Worm (Caenorhabditis elegans): Measurements from ENCODE around the gene F19H6.4.

- TF ChIP-seq ets-7 (tag; optimal IDR thresholded peaks at IDR 0.05) (no peak), hmbx-1 (tag; optimal IDR thresholded peaks at IDR 0.05) (no peak), ama-1 (optimal IDR thresholded peaks at IDR 0.05) (no peak), hmg-4 (GFP tag; optimal IDR thresholded peaks at IDR 0.05) (no peak), sea-1 (GFP tag; conservative IDR thresholded peaks at IDR 0.05) (no peak), scrt-1 (GFP tag; IDR thresholded peaks at IDR 0.05) (no peak), aly-1 (tag; optimal IDR thresholded peaks at IDR 0.05) (no peak), tbx-37 (GFP tag; conservative IDR thresholded peaks at IDR 0.05) (no peak), ceh-36 (tag; optimal IDR thresholded peaks at IDR 0.05) (no peak), flt-1 (GFP tag; IDR thresholded peaks at IDR 0.05) (no peak), B0310.2 (tag; optimal IDR thresholded peaks at IDR 0.05) (no peak)
These were observed 40.5 kb downstream of the F19H6.4 start for ce11 chrX:12406037-12406436.

All from whole organism, early embryonic.